Fruit fly (Drosophila melanogaster): Measurements from ENCODE around the gene CG12986.

CG12986 gene

DNA sequence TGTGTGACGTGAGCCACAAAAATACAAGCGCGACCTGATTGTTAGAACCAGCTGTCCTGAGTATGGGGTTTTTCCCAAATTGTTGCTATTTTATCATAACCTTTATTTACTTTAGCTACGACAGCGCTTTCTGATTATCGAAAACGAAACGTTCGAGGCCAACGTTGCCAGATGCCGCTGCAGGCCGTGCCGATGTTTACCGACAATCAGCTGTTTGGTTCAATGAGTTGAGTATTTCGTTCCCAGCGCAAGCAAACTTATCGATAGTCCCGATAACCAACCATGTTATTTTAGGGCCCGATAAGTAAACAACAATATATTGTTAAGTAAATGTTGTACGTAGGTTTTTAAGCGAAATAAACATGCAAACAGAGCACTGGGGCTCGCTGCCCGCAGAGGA, 30.7 kb upstream of the CG12986 start, which contains the start of the genes CG15814 and Spt7 (continued):
- TF ChIP-seq CG31365 (tag; optimal IDR thresholded peaks at IDR 0.05) (no peak), kni (GFP tag; optimal IDR thresholded peaks at IDR 0.05) (peak; percentile 42), CG10543 (GFP tag; optimal IDR thresholded peaks at IDR 0.05) (peak; percentile 60), Side (GFP tag; optimal IDR thresholded peaks at IDR 0.05) (no peak), gt (GFP tag; IDR thresholded peaks at IDR 0.05) (no peak), CG16813 (GFP tag; IDR thresholded peaks at IDR 0.05; ENCODE audit: partially characterized antibody) (peak; percentile 84), az2 (GFP tag; optimal IDR thresholded peaks at IDR 0.05) (no peak), phol (tag; optimal IDR thresholded peaks at IDR 0.05) (peak; percentile 49), CG14965 (GFP tag; optimal IDR thresholded peaks at IDR 0.05; ENCODE audit: borderline replicate concordance) (no peak), nau (GFP tag; optimal IDR thresholded peaks at IDR 0.05) (no peak), CG2199 (GFP tag; IDR thresholded peaks at IDR 0.05) (no peak), CG3281 (GFP tag; optimal IDR thresholded peaks at IDR 0.05) (no peak), CG14710 (tag; optimal IDR thresholded peaks at IDR 0.05) (peak; percentile 70), C15 (GFP tag; IDR thresholded peaks at IDR 0.05) (no peak), btn (GFP tag; optimal IDR thresholded peaks at IDR 0.05) (peak; percentile 8), Dip2 (GFP tag; IDR thresholded peaks at IDR 0.05) (no peak), CG5245 (GFP tag; optimal IDR thresholded peaks at IDR 0.05) (no peak), ranshi (GFP tag; IDR thresholded peaks at IDR 0.05) (peak; percentile 44; the same call in 1 of the 2 replicates), Dref (GFP tag; IDR thresholded peaks at IDR 0.05) (peak; percentile 85), insv (GFP tag; optimal IDR thresholded peaks at IDR 0.05) (peak in 1 of 2 experiments; percentile 55), CG12219 (GFP tag; optimal IDR thresholded peaks at IDR 0.05) (no peak), ara (GFP tag; IDR thresholded peaks at IDR 0.05) (0 out of 2 replicates have a peak, but pooled peaks have one; percentile 24), CG6813 (GFP tag; optimal IDR thresholded peaks at IDR 0.05) (no peak), mld (GFP tag; IDR thresholded peaks at IDR 0.05; ENCODE audit: partially characterized antibody) (peak; percentile 82), fu2 (GFP tag; optimal IDR thresholded peaks at IDR 0.05) (peak; percentile 5), CG5180 (GFP tag; optimal IDR thresholded peaks at IDR 0.05) (no peak), CG3065 (GFP tag; optimal IDR thresholded peaks at IDR 0.05) (no peak), grau (tag; optimal IDR thresholded peaks at IDR 0.05) (peak; percentile 39), CG15601 (tag; optimal IDR thresholded peaks at IDR 0.05) (peak; percentile 40), CG11696 (GFP tag; IDR thresholded peaks at IDR 0.05) (no peak), Mes4 (GFP tag; optimal IDR thresholded peaks at IDR 0.05) (no peak), mirr (GFP tag; optimal IDR thresholded peaks at IDR 0.05) (peak; percentile 40), Nf-YB (GFP tag; optimal IDR thresholded peaks at IDR 0.05) (no peak), CG9727 (GFP tag; optimal IDR thresholded peaks at IDR 0.05) (peak; percentile 43), pita (GFP tag; optimal IDR thresholded peaks at IDR 0.05) (no peak), croc (GFP tag; conservative IDR thresholded peaks at IDR 0.05) (peak; percentile 58; the same call in 2 of the 3 replicates), CG4404 (GFP tag; IDR thresholded peaks at IDR 0.05) (no peak), CG6683 (GFP tag; optimal IDR thresholded peaks at IDR 0.05) (peak; percentile 31), sug (tag; optimal IDR thresholded peaks at IDR 0.05) (peak; percentile 40), CG32767 (GFP tag; IDR thresholded peaks at IDR 0.05) (no peak), maf-S (GFP tag; optimal IDR thresholded peaks at IDR 0.05) (peak; percentile 6), CG11695 (GFP tag; IDR thresholded peaks at IDR 0.05) (no peak), gcm (GFP tag; optimal IDR thresholded peaks at IDR 0.05) (no peak), sr (GFP tag; IDR thresholded peaks at IDR 0.05) (0 out of 3 replicates have a peak, but pooled peaks have one; percentile 9), H15 (GFP tag; IDR thresholded peaks at IDR 0.05) (no peak), CG1832 (GFP tag; optimal IDR thresholded peaks at IDR 0.05) (no peak), CG9609 (GFP tag; optimal IDR thresholded peaks at IDR 0.05) (no peak), CG4617 (GFP tag; optimal IDR thresholded peaks at IDR 0.05; ENCODE audit: borderline replicate concordance) (peak; percentile 73), CG32532 (GFP tag; IDR thresholded peaks at IDR 0.05) (no peak), Rx (GFP tag; IDR thresholded peaks at IDR 0.05) (no peak), CG18262 (tag; optimal IDR thresholded peaks at IDR 0.05) (peak; percentile 6)
